Worm (Caenorhabditis elegans) whole organism, L4 larva: ENCODE data around the gene C14C10.10.

Source experiments
- dve-1 ChIP-seq: sonication (generic microtip); optimal IDR thresholded peaks from 2 replicates; lab custom pipeline; 2017; ENCODE audit warnings: antibody characterized with exemption, mild to moderate bottlenecking, missing genetic modification characterization, missing compliant biosample characterization; ENCODE audit not compliant: insufficient read depth
- lsy-2 ChIP-seq, 2 experiments: fragments of 150-350 bp in 1 of 2; sonication (generic microtip) in 1 of 2; optimal IDR thresholded peaks; 2 replicates each; lab custom pipeline; 2014 to 2017; ENCODE audit warnings: missing biosample characterization in 2 of 2, missing genetic modification characterization in 2 of 2
- madf-9 ChIP-seq: fragments of 200-800 bp; sonication (Bioruptor generic); conservative IDR thresholded peaks from 2 replicates; pipeline ENCODE4 v1.3.6; 2022; ENCODE audit warnings: missing genetic modification reagents, missing genetic modification characterization, missing compliant biosample characterization
- mdl-1 ChIP-seq, 2 experiments: fragments of 150-350 bp in 1 of 2; sonication (generic microtip) in 1 of 2; optimal IDR thresholded peaks; 2 replicates each; lab custom pipeline; 2014 to 2017; ENCODE audit warnings: missing biosample characterization in 2 of 2, missing genetic modification characterization in 2 of 2

- no peak for TF ChIP-seq lsy-2 (tag; optimal IDR thresholded peaks at IDR 0.05; lab: Kevin White, UChicago)
- TF ChIP-seq mdl-1 (tag; optimal IDR thresholded peaks at IDR 0.05; lab: Kevin White, UChicago): no peak
- TF ChIP-seq dve-1 (tag; lab: Kevin White, UChicago): no peak
- no peak for TF ChIP-seq madf-9
Measured at ce11 chrV:12549604-12550003, 49.3 kb downstream of the C14C10.10 start.
